Worm (Caenorhabditis elegans) whole organism, young adult: Measurements from ENCODE around the gene hrg-10.

ENCODE experiments used
- B0019.2 ChIP-seq: fragments of 200-800 bp; sonication (Bioruptor generic); conservative IDR thresholded peaks from 2 replicates; pipeline ENCODE4 v1.3.6; 2022; ENCODE audit warnings: missing genetic modification reagents, missing genetic modification characterization, missing compliant biosample characterization
- B0035.1 ChIP-seq: sonication (generic microtip); optimal IDR thresholded peaks from 2 replicates; lab custom pipeline; 2016; ENCODE audit warnings: missing genetic modification characterization, mild to moderate bottlenecking, missing compliant biosample characterization, missing genotype, missing genetic modification reagents
- C06A6.2 ChIP-seq: fragments of 200-800 bp; sonication (Bioruptor generic); conservative IDR thresholded peaks from 2 replicates; pipeline ENCODE4 v1.3.6; 2022; ENCODE audit warnings: missing genetic modification characterization, missing compliant biosample characterization
- C17E4.6 ChIP-seq: fragments of 200-800 bp; sonication (Bioruptor generic); IDR thresholded peaks from 2 replicates; pipeline ENCODE4 v1.3.6; 2022; ENCODE audit warnings: missing genetic modification reagents, missing genetic modification characterization, missing compliant biosample characterization
- D2030.7 ChIP-seq: fragments of 200-800 bp; sonication (Bioruptor generic); IDR thresholded peaks from 2 replicates; pipeline ENCODE4 v1.3.6; 2022; ENCODE audit warnings: missing genetic modification reagents, missing genetic modification characterization, missing compliant biosample characterization
- F23B12.7 ChIP-seq: sonication (generic microtip); optimal IDR thresholded peaks from 2 replicates; lab custom pipeline; 2017; ENCODE audit warnings: missing genetic modification characterization, mild to moderate bottlenecking, missing compliant biosample characterization, antibody characterized with exemption, moderate library complexity; ENCODE audit not compliant: insufficient read depth
- F33H1.4 ChIP-seq: fragments of 200-800 bp; sonication (Bioruptor generic); IDR thresholded peaks from 2 replicates; pipeline ENCODE4 v1.3.6; 2022; ENCODE audit warnings: missing genetic modification reagents, missing genetic modification characterization, missing compliant biosample characterization
- F52B5.7 ChIP-seq: sonication (generic microtip); optimal IDR thresholded peaks from 2 replicates; lab custom pipeline; 2016; ENCODE audit warnings: mild to moderate bottlenecking, missing genetic modification characterization, missing compliant biosample characterization
- F57A8.1 ChIP-seq: fragments of 200-800 bp; sonication (Bioruptor generic); optimal IDR thresholded peaks from 2 replicates; lab custom pipeline; 2018; ENCODE audit warnings: mild to moderate bottlenecking, missing genetic modification characterization, moderate library complexity, missing compliant biosample characterization
- K11D2.4 ChIP-seq: fragments of 200-800 bp; sonication (Bioruptor generic); IDR thresholded peaks from 2 replicates; pipeline ENCODE4 v1.3.6; 2022; ENCODE audit warnings: missing genetic modification reagents, missing genetic modification characterization, missing compliant biosample characterization
- Y53G8AR.9 ChIP-seq: fragments of 200-800 bp; sonication (Bioruptor generic); conservative IDR thresholded peaks from 2 replicates; pipeline ENCODE4 v1.3.6; 2022; ENCODE audit warnings: missing genetic modification reagents, missing genetic modification characterization, missing compliant biosample characterization
- akir-1 ChIP-seq: fragments of 200-800 bp; sonication (Bioruptor generic); optimal IDR thresholded peaks from 2 replicates; lab custom pipeline; 2018; ENCODE audit warnings: mild to moderate bottlenecking, missing genetic modification characterization, moderate library complexity, missing compliant biosample characterization
- aptf-3 ChIP-seq: fragments of 200-800 bp; sonication (Bioruptor generic); IDR thresholded peaks from 2 replicates; pipeline ENCODE4 v1.3.6; 2022; ENCODE audit warnings: missing genetic modification characterization, missing compliant biosample characterization
- cebp-2 ChIP-seq: fragments of 200-800 bp; sonication (Bioruptor generic); IDR thresholded peaks from 2 replicates; pipeline ENCODE4 v1.3.6; 2022; ENCODE audit warnings: missing genetic modification characterization, missing compliant biosample characterization
- ceh-27 ChIP-seq: fragments of 200-800 bp; sonication (Bioruptor generic); optimal IDR thresholded peaks from 2 replicates; lab custom pipeline; 2018; ENCODE audit warnings: mild to moderate bottlenecking, missing genetic modification characterization, moderate library complexity, missing compliant biosample characterization
- ceh-79 ChIP-seq: sonication (generic microtip); optimal IDR thresholded peaks from 2 replicates; lab custom pipeline; 2017; ENCODE audit warnings: mild to moderate bottlenecking, missing genetic modification characterization, missing compliant biosample characterization
- ceh-91 ChIP-seq: fragments of 200-800 bp; sonication (Bioruptor generic); IDR thresholded peaks from 2 replicates; pipeline ENCODE4 v1.3.6; 2022; ENCODE audit warnings: missing genetic modification reagents, missing genetic modification characterization, missing compliant biosample characterization
- chd-7 ChIP-seq: sonication (generic microtip); optimal IDR thresholded peaks from 2 replicates; lab custom pipeline; 2016; ENCODE audit warnings: mild to moderate bottlenecking, missing genetic modification characterization, moderate library complexity, missing compliant biosample characterization
- dpff-1 ChIP-seq: sonication (generic microtip); optimal IDR thresholded peaks from 2 replicates; lab custom pipeline; 2017; ENCODE audit warnings: mild to moderate bottlenecking, missing genetic modification characterization, missing compliant biosample characterization
- dpl-1 ChIP-seq: fragments of 150-350 bp; optimal IDR thresholded peaks from 2 replicates; lab custom pipeline; 2014; ENCODE audit warnings: missing biosample characterization, missing genetic modification reagents, missing genetic modification characterization
- efl-1 ChIP-seq: fragments of 150-350 bp; optimal IDR thresholded peaks from 2 replicates; lab custom pipeline; 2014; ENCODE audit warnings: missing biosample characterization, missing genetic modification reagents, missing genetic modification characterization
- egl-18 ChIP-seq: fragments of 200-800 bp; sonication (Bioruptor generic); IDR thresholded peaks from 2 replicates; pipeline ENCODE4 v1.3.6; 2022; ENCODE audit warnings: missing genetic modification reagents, missing genetic modification characterization, missing compliant biosample characterization
- egrh-3 ChIP-seq: fragments of 200-800 bp; sonication (Bioruptor generic); IDR thresholded peaks from 2 replicates; pipeline ENCODE4 v1.3.6; 2022; ENCODE audit warnings: missing genetic modification reagents, missing genetic modification characterization, missing compliant biosample characterization
- ets-4 ChIP-seq: fragments of 200-800 bp; sonication (Bioruptor generic); optimal IDR thresholded peaks from 2 replicates; lab custom pipeline; 2018; ENCODE audit warnings: mild to moderate bottlenecking, missing genetic modification characterization, missing compliant biosample characterization
- fkh-3 ChIP-seq: sonication (generic microtip); optimal IDR thresholded peaks from 2 replicates; lab custom pipeline; 2016; ENCODE audit warnings: mild to moderate bottlenecking, missing genetic modification characterization, missing compliant biosample characterization
- hlh-26 ChIP-seq: fragments of 200-800 bp; sonication (Bioruptor generic); conservative IDR thresholded peaks from 2 replicates; pipeline ENCODE4 v1.3.6; 2022; ENCODE audit warnings: missing genetic modification reagents, missing genetic modification characterization, missing compliant biosample characterization
- hrde-1 ChIP-seq: sonication (generic microtip); optimal IDR thresholded peaks from 2 replicates; lab custom pipeline; 2016; ENCODE audit warnings: missing genetic modification characterization, mild to moderate bottlenecking, missing compliant biosample characterization, moderate library complexity, missing genotype, missing genetic modification reagents, borderline replicate concordance
- lin-35 ChIP-seq, 3 experiments: fragments of 150-350 bp in 2 of 3; sonication (generic microtip) in 1 of 3; optimal IDR thresholded peaks; 2 replicates each; lab custom pipeline; 2014 to 2018; ENCODE audit warnings: missing biosample characterization in 3 of 3, missing genetic modification characterization in 3 of 3, missing genetic modification reagents in 3 of 3
- lin-54 ChIP-seq: fragments of 200-800 bp; sonication (Bioruptor generic); optimal IDR thresholded peaks from 2 replicates; lab custom pipeline; 2018; ENCODE audit warnings: mild to moderate bottlenecking, missing genetic modification characterization, missing compliant biosample characterization
- lsy-27 ChIP-seq: sonication (generic microtip); optimal IDR thresholded peaks from 2 replicates; lab custom pipeline; 2017; ENCODE audit warnings: missing genetic modification characterization, mild to moderate bottlenecking, missing compliant biosample characterization, antibody characterized with exemption, missing genotype, borderline replicate concordance; ENCODE audit not compliant: insufficient read depth
- madf-10 ChIP-seq: sonication (generic microtip); optimal IDR thresholded peaks from 2 replicates; lab custom pipeline; 2016; ENCODE audit warnings: mild to moderate bottlenecking, missing genetic modification characterization, missing compliant biosample characterization
- madf-6 ChIP-seq: fragments of 200-800 bp; sonication (Bioruptor generic); IDR thresholded peaks from 2 replicates; pipeline ENCODE4 v1.3.6; 2022; ENCODE audit warnings: missing genetic modification reagents, missing genetic modification characterization, missing compliant biosample characterization
- madf-8 ChIP-seq: fragments of 200-800 bp; sonication (Bioruptor generic); conservative IDR thresholded peaks from 2 replicates; pipeline ENCODE4 v1.3.6; 2022; ENCODE audit warnings: missing genetic modification reagents, missing genetic modification characterization, missing compliant biosample characterization
- mcd-1 ChIP-seq: fragments of 200-800 bp; sonication (Bioruptor generic); IDR thresholded peaks from 2 replicates; pipeline ENCODE4 v1.3.6; 2022; ENCODE audit warnings: missing genetic modification reagents, missing genetic modification characterization, missing compliant biosample characterization
- mxl-1 ChIP-seq: sonication (generic microtip); optimal IDR thresholded peaks from 2 replicates; lab custom pipeline; 2016; ENCODE audit warnings: missing genetic modification characterization, missing compliant biosample characterization
- nhr-80 ChIP-seq: sonication (generic microtip); optimal IDR thresholded peaks from 2 replicates; lab custom pipeline; 2016; ENCODE audit warnings: missing genetic modification characterization, missing compliant biosample characterization
- pha-4 ChIP-seq: fragments of 150-350 bp; sonication (generic microtip); optimal IDR thresholded peaks from 2 replicates; lab custom pipeline; 2014; ENCODE audit warnings: missing biosample characterization, missing genetic modification reagents, missing genetic modification characterization
- sea-2 ChIP-seq: fragments of 200-800 bp; sonication (Bioruptor generic); IDR thresholded peaks from 2 replicates; pipeline ENCODE4 v1.3.6; 2022; ENCODE audit warnings: missing genetic modification characterization, missing compliant biosample characterization
- snpc-1.1 ChIP-seq: sonication (generic microtip); optimal IDR thresholded peaks from 2 replicates; lab custom pipeline; 2017; ENCODE audit warnings: missing genetic modification characterization, mild to moderate bottlenecking, missing compliant biosample characterization, antibody characterized with exemption, moderate library complexity, missing genotype, missing genetic modification reagents; ENCODE audit not compliant: insufficient read depth
- snpc-3.4 ChIP-seq: sonication (generic microtip); optimal IDR thresholded peaks from 2 replicates; lab custom pipeline; 2017; ENCODE audit warnings: missing genetic modification characterization, mild to moderate bottlenecking, missing compliant biosample characterization, antibody characterized with exemption, moderate library complexity, missing genotype, missing genetic modification reagents
- snpc-4 ChIP-seq, 5 experiments: fragments of 150-350 bp in 1 of 5; sonication (generic microtip) in 4 of 5; optimal IDR thresholded peaks; 2 replicates each; lab custom pipeline; 2014 to 2018; ENCODE audit warnings: missing genetic modification characterization in 5 of 5, missing biosample characterization in 3 of 5, antibody characterized with exemption in 2 of 5, mild to moderate bottlenecking in 2 of 5, missing compliant biosample characterization in 2 of 5, missing genotype in 2 of 5, moderate library complexity in 2 of 5, missing genetic modification reagents in 1 of 5
- sptf-2 ChIP-seq: fragments of 200-800 bp; sonication (Bioruptor generic); optimal IDR thresholded peaks from 2 replicates; lab custom pipeline; 2018; ENCODE audit warnings: mild to moderate bottlenecking, missing genetic modification characterization, missing compliant biosample characterization
- tbp1 ChIP-seq: fragments of 200-800 bp; sonication (Bioruptor generic); optimal IDR thresholded peaks from 2 replicates; lab custom pipeline; 2018; ENCODE audit warnings: mild to moderate bottlenecking, missing genetic modification characterization, missing compliant biosample characterization
- tlf-1 ChIP-seq: fragments of 200-800 bp; sonication (Bioruptor generic); optimal IDR thresholded peaks from 2 replicates; lab custom pipeline; 2018; ENCODE audit warnings: mild to moderate bottlenecking, missing genetic modification characterization, missing compliant biosample characterization
- ztf-3 ChIP-seq: fragments of 200-800 bp; sonication (Bioruptor generic); optimal IDR thresholded peaks from 2 replicates; lab custom pipeline; 2018; ENCODE audit warnings: mild to moderate bottlenecking, missing genetic modification characterization, missing compliant biosample characterization
- ztf-6 ChIP-seq: fragments of 200-800 bp; sonication (Bioruptor generic); IDR thresholded peaks from 2 replicates; pipeline ENCODE4 v1.3.6; 2022; ENCODE audit warnings: missing genetic modification reagents, missing genetic modification characterization, missing compliant biosample characterization

The hrg-10 gene

DNA sequence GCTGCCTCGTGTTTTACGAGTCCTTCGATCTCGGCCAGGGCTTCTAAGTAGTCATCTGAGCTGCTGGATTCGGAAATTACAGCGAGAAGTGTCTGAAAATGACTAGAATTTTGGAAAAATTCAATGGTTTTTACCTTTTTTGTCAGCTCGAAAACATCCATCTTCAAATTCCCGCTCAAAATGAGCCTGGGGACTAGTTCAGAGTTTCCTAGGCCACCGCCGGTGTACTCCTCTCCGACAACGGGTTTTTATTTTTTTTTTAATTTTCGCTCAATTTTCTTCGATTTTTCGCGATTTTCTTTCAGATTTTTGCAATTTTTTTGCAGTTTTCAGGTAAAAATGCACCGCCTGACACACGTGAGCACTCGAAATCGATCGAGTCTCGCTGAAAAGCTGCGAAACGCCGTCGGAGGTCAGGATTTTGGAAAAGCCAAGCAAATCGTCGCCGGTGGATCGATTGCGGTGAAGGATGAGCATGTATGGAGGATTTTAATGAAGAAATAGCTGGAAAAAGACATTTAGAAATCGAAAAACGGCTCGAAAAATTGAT lies 23.9 kb upstream of the hrg-10 start, which contains the start of the genes mrps-35 and sws-1 (continued):
- no peak for TF ChIP-seq sptf-2 (GFP tag; lab: Kevin White, UChicago)
- peak in 2 of 3 experiments; percentile 25 to 72 for TF ChIP-seq lin-35 (GFP tag; optimal IDR thresholded peaks at IDR 0.05; lab: Kevin White, UChicago)
- TF ChIP-seq D2030.7 (GFP tag; lab: Robert Waterston, UW): peak; percentile 68
- TF ChIP-seq snpc-1.1 (tag; lab: Kevin White, UChicago): no peak
- TF ChIP-seq chd-7: no peak
- peak; percentile 74 for TF ChIP-seq mcd-1 (GFP tag; lab: Robert Waterston, UW)
- no peak for TF ChIP-seq C17E4.6 (GFP tag; lab: Robert Waterston, UW)
- no peak for TF ChIP-seq dpff-1 (tag; lab: Kevin White, UChicago)
- no peak for TF ChIP-seq ztf-6
- peak; percentile 34 for TF ChIP-seq tbp1 (GFP tag; lab: Kevin White, UChicago)
- TF ChIP-seq lin-54 (GFP tag; lab: Kevin White, UChicago): peak; percentile 84
- TF ChIP-seq Y53G8AR.9 (GFP tag; lab: Robert Waterston, UW): no peak
- no peak for TF ChIP-seq aptf-3
- no peak for TF ChIP-seq lsy-27 (tag; lab: Kevin White, UChicago)
- no peak for TF ChIP-seq nhr-80
- TF ChIP-seq fkh-3 (tag; lab: Kevin White, UChicago): no peak
- TF ChIP-seq sea-2 (GFP tag; lab: Robert Waterston, UW): 0 out of 2 replicates have a peak, but pooled peaks have one; percentile 16
- peak; percentile 71 for TF ChIP-seq madf-6 (GFP tag; lab: Robert Waterston, UW)
- no peak for TF ChIP-seq B0035.1 (tag; lab: Kevin White, UChicago)
- TF ChIP-seq F23B12.7 (tag; lab: Kevin White, UChicago): no peak
- TF ChIP-seq pha-4: no peak
- TF ChIP-seq B0019.2 (GFP tag; lab: Robert Waterston, UW): no peak
- no peak for TF ChIP-seq F57A8.1 (GFP tag; lab: Kevin White, UChicago)
- 0 out of 2 replicates have a peak, but pooled peaks have one; percentile 33 for TF ChIP-seq madf-8 (GFP tag; lab: Robert Waterston, UW)
- peak; percentile 3 for TF ChIP-seq hrde-1 (tag; lab: Kevin White, UChicago)
- no peak for TF ChIP-seq hlh-26 (GFP tag; lab: Robert Waterston, UW)
- no peak for TF ChIP-seq mxl-1 (tag; lab: Kevin White, UChicago)
- TF ChIP-seq snpc-3.4 (tag; lab: Kevin White, UChicago): peak; percentile 28
- TF ChIP-seq ceh-79: no peak
- TF ChIP-seq F52B5.7 (tag; lab: Kevin White, UChicago): no peak
- peak; percentile 41; the same call in 1 of the 2 replicates for TF ChIP-seq F33H1.4
- no peak for TF ChIP-seq C06A6.2 (GFP tag; lab: Robert Waterston, UW)
- TF ChIP-seq egl-18 (GFP tag; lab: Robert Waterston, UW): no peak
- no peak for TF ChIP-seq snpc-4 (GFP tag; optimal IDR thresholded peaks at IDR 0.05; lab: Kevin White, UChicago)
- peak in 3 of 4 experiments; percentile 4 to 39 (median 19) for TF ChIP-seq snpc-4 (tag; optimal IDR thresholded peaks at IDR 0.05; lab: Kevin White, UChicago)
- TF ChIP-seq dpl-1 (GFP tag; lab: Kevin White, UChicago): peak; percentile 59
- peak; percentile 14; the same call in 1 of the 2 replicates for TF ChIP-seq ceh-91
- 0 out of 2 replicates have a peak, but pooled peaks have one; percentile 48 for TF ChIP-seq K11D2.4
- TF ChIP-seq ztf-3 (GFP tag; lab: Kevin White, UChicago): no peak
- TF ChIP-seq egrh-3 (GFP tag; lab: Robert Waterston, UW): peak; percentile 28; the same call in 1 of the 2 replicates
- TF ChIP-seq ceh-27: peak; percentile 70
- no peak for TF ChIP-seq ets-4 (GFP tag; lab: Kevin White, UChicago)
- TF ChIP-seq tlf-1: peak; percentile 22
- TF ChIP-seq akir-1 (GFP tag; lab: Kevin White, UChicago): no peak
- peak; percentile 37 for TF ChIP-seq madf-10
- 0 out of 2 replicates have a peak, but pooled peaks have one; percentile 49 for TF ChIP-seq cebp-2 (GFP tag; lab: Robert Waterston, UW)
- TF ChIP-seq efl-1 (GFP tag; lab: Kevin White, UChicago): peak; percentile 60
